Worm (Caenorhabditis elegans) whole organism, L1 larva: ENCODE measurements around the gene R08E3.1.

Source experiments
- C04F5.9 ChIP-seq: sonication (generic microtip); optimal IDR thresholded peaks from 2 replicates; lab custom pipeline; 2016; ENCODE audit warnings: missing genetic modification characterization, missing compliant biosample characterization
- blmp-1 ChIP-seq: fragments of 150-350 bp; optimal IDR thresholded peaks from 2 replicates; lab custom pipeline; 2014; ENCODE audit warnings: missing biosample characterization, missing genetic modification characterization
- ceh-88 ChIP-seq: fragments of 200-800 bp; sonication (Bioruptor generic); IDR thresholded peaks from 2 replicates; pipeline ENCODE4 v1.3.6; 2022; ENCODE audit warnings: missing genetic modification characterization, missing compliant biosample characterization
- efl-1 ChIP-seq, 4 experiments: fragments of 150-350 bp; optimal IDR thresholded peaks in 3 of 4; peaks in 1 of 4; 1 replicate in 1 of 4; 2 replicates in 3 of 4; lab custom pipeline; 2014; ENCODE audit warnings: missing biosample characterization in 2 of 4, missing genetic modification characterization in 2 of 4, missing genetic modification reagents in 2 of 4
- elt-3 ChIP-seq, 6 experiments: fragments of 150-350 bp in 1 of 6; sonication (generic microtip); optimal IDR thresholded peaks; 2 replicates each; lab custom pipeline; 2017 to 2018; ENCODE audit warnings: missing biosample characterization in 6 of 6, missing genetic modification characterization in 6 of 6, inconsistent platforms in 1 of 6
- fkh-10 ChIP-seq: sonication (generic microtip); optimal IDR thresholded peaks from 2 replicates; lab custom pipeline; 2017; ENCODE audit warnings: missing biosample characterization, missing genetic modification reagents, missing genetic modification characterization
- fkh-4 ChIP-seq: sonication (generic microtip); optimal IDR thresholded peaks from 2 replicates; lab custom pipeline; 2016; ENCODE audit warnings: missing compliant biosample characterization, missing genetic modification characterization, borderline replicate concordance
- lin-13 ChIP-seq: fragments of 150-350 bp; optimal IDR thresholded peaks from 2 replicates; lab custom pipeline; 2014; ENCODE audit warnings: missing biosample characterization, missing genetic modification reagents, missing genetic modification characterization
- lin-14 ChIP-seq: fragments of 200-800 bp; sonication (Bioruptor generic); optimal IDR thresholded peaks from 2 replicates; lab custom pipeline; 2018; ENCODE audit warnings: mild to moderate bottlenecking, missing genetic modification characterization, moderate library complexity, missing compliant biosample characterization
- lin-35 ChIP-seq, 2 experiments: fragments of 150-350 bp; optimal IDR thresholded peaks; 2 replicates each; lab custom pipeline; 2014; ENCODE audit warnings: missing biosample characterization in 2 of 2, missing genetic modification characterization in 2 of 2, missing genetic modification reagents in 2 of 2
- mef-2 ChIP-seq: fragments of 150-350 bp; optimal IDR thresholded peaks from 2 replicates; lab custom pipeline; 2014; ENCODE audit warnings: missing biosample characterization, missing genetic modification characterization
- mep-1 ChIP-seq: fragments of 150-350 bp; optimal IDR thresholded peaks from 2 replicates; lab custom pipeline; 2014; ENCODE audit warnings: missing biosample characterization, missing genetic modification characterization
- nhr-84 ChIP-seq: sonication (generic microtip); optimal IDR thresholded peaks from 2 replicates; lab custom pipeline; 2017; ENCODE audit warnings: missing biosample characterization, missing genetic modification characterization
- nhr-85 ChIP-seq: sonication (generic microtip); peaks from one replicate; lab custom pipeline; 2016; ENCODE audit warnings: missing genetic modification characterization, inconsistent platforms, missing compliant biosample characterization
- nhr-90 ChIP-seq: sonication (generic microtip); optimal IDR thresholded peaks from 2 replicates; lab custom pipeline; 2016; ENCODE audit warnings: mild to moderate bottlenecking, missing genetic modification characterization, missing compliant biosample characterization; ENCODE audit not compliant: poor library complexity
- pag-3 ChIP-seq: sonication (generic microtip); optimal IDR thresholded peaks from 2 replicates; lab custom pipeline; 2017; ENCODE audit warnings: missing genetic modification characterization, mild to moderate bottlenecking, missing compliant biosample characterization, antibody characterized with exemption, borderline replicate concordance; ENCODE audit not compliant: insufficient read depth
- pqm-1 ChIP-seq: sonication (generic microtip); optimal IDR thresholded peaks from 3 replicates; lab custom pipeline; 2017; ENCODE audit warnings: missing biosample characterization, missing genetic modification characterization
- snu-23 ChIP-seq: sonication (generic microtip); optimal IDR thresholded peaks from 2 replicates; lab custom pipeline; 2016; ENCODE audit warnings: missing genetic modification characterization, missing compliant biosample characterization
- tlp-1 ChIP-seq: fragments of 150-350 bp; optimal IDR thresholded peaks from 2 replicates; lab custom pipeline; 2014; ENCODE audit warnings: missing biosample characterization, missing genetic modification characterization
- unc-62 ChIP-seq: fragments of 150-350 bp; optimal IDR thresholded peaks from 2 replicates; lab custom pipeline; 2014; ENCODE audit warnings: missing biosample characterization, missing genetic modification reagents, missing genetic modification characterization
- vab-15 ChIP-seq: sonication (generic microtip); optimal IDR thresholded peaks from 2 replicates; lab custom pipeline; 2017; ENCODE audit warnings: missing genotype, mild to moderate bottlenecking, missing genetic modification characterization, missing compliant biosample characterization

R08E3.1 gene

DNA sequence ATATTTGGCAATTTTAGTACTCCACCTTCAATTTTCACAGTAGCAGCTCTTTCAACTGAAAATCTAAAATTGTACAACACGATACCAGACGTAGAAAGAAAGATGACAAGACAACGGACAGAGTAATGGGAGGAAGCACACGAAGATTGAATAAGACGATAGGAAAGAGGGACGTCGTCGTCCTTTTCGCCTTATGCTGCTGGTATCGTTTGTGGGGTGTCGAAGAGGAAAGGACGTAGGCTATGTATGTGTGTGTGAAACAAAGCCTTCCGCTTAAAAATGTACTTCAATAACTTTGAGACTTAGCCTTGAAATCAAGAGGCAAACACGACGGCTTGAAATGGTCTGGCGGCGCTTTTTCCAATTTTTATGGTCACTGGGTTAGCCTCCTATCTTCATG is 50.3 kb downstream of the R08E3.1 start:
- TF ChIP-seq lin-14 (GFP tag; lab: Kevin White, UChicago) (peak; percentile 37), fkh-4 (no peak), pqm-1 (tag; lab: Kevin White, UChicago) (no peak)

DNA sequence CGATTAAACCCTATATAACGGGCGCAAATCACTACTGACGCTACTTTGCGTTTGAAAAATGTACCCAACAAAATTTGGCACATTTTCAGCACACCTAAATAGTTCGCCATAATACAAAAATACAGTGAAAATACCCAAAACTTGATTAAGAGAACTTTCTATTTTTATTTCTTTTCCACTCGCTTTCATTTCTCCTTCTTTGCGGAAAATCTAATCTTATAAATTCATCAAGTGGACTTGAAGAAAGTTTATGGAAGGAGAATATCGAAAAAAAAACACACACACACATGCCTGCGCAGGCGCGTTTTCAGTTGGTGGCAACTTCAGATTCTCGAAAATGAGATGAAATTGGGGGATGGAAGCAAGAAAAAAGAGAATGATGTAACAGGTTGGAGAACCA is 52.8 kb downstream of the R08E3.1 start:
- TF ChIP-seq nhr-85 (peak; percentile 12), pag-3 (tag; lab: Kevin White, UChicago) (no peak), blmp-1 (peak; percentile 96)

DNA sequence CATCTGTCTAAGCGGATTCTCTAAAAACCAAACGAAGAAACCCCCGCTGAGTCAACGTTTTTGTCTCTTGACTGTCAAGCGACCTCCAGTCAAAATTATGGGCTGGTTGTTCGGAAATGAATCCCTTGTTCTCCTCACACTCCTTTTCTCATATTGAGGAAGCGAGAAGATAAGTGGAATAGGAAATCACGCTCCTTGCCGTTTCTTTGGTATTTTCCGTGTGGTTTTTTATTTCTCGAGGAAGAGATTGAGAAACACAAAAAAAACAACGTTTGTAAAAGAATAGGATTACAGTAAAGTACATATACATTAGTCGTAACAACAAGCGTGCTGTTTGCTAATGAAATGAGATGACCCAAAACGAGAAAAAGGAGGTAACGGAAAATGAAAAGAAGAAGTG is 54.5 kb downstream of the R08E3.1 start, which contains the start of gene tsp-14:
Gene tsp-14 (minus strand): TSS at position 62 of the 400 bp plus-strand sequence.
- TF ChIP-seq nhr-85 (peak; percentile 88), nhr-90 (tag; lab: Kevin White, UChicago) (peak; percentile 8), C04F5.9 (tag; lab: Kevin White, UChicago) (no peak), nhr-84 (tag; lab: Kevin White, UChicago) (no peak), elt-3 (tag; optimal IDR thresholded peaks at IDR 0.05; lab: Kevin White, UChicago) (peak in 1 of 6 experiments; percentile 3), efl-1 (optimal IDR thresholded peaks at IDR 0.05; lab: Kevin White, UChicago) (no peak), efl-1 (GFP tag; optimal IDR thresholded peaks at IDR 0.05 in 1 of 2; lab: Kevin White, UChicago) (no peak), mep-1 (tag; lab: Kevin White, UChicago) (peak; percentile 36), lin-14 (GFP tag; lab: Kevin White, UChicago) (peak; percentile 81), blmp-1 (peak; percentile 79), ceh-88 (GFP tag; lab: Robert Waterston, UW) (no peak), lin-35 (GFP tag; optimal IDR thresholded peaks at IDR 0.05; lab: Kevin White, UChicago) (no peak), snu-23 (GFP tag; lab: Kevin White, UChicago) (peak; percentile 12), mef-2 (tag; lab: Kevin White, UChicago) (no peak), fkh-10 (GFP tag; lab: Kevin White, UChicago) (no peak)
- TF ChIP-seq, all 84 proteins: peak for 7

DNA sequence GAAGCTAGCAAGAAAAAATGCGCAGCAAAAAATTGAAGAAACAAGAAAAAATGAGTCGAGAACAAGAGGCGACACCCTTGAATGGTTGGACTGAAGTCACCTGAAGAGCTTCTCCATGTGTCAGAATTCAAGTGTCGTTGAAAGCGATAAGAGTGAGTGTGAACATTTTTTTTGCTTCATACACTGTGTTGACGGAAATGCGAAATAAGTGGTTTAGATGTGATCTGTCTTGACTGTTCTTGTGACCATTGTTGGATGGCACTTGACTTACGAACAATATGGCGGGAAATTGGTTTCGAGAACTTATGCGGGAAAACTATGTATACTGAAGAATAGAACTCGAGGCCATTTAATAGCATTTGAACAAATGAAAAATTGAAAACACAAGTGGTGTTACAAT is 57.6 kb downstream of the R08E3.1 start:
- no peak for TF ChIP-seq unc-62 (GFP tag; lab: Kevin White, UChicago)
- TF ChIP-seq nhr-85: peak; percentile 19
- TF ChIP-seq, all 84 proteins: peak for 1

DNA sequence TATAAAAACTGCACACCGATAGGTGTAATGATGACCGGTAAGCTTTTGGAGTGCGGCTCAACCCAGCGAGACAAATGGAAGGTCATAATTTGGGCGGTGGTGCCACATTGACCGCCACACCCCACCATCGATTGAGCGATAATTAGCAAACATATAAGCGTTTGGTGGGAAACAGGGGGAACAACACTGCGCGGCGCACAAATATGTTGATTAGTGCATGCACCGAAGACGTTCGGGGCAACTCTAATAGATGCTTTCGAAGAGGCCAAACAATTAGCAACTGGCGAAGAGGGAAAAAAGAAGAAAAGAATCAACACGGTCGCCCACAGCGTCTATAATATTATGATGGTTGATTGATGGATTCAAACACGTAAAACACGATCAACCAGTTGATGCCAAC is 58.9 kb downstream of the R08E3.1 start:
- TF ChIP-seq vab-15 (tag; lab: Kevin White, UChicago) (no peak), lin-13 (GFP tag; lab: Kevin White, UChicago) (no peak), tlp-1 (tag; lab: Kevin White, UChicago) (no peak)
- TF ChIP-seq, all 84 proteins: peak for 0
